Worm (Caenorhabditis elegans) whole organism, L1 larva: Measurements from ENCODE around the gene npp-5.

Experiments used
- C16A3.4 ChIP-seq: fragments of 150-350 bp; optimal IDR thresholded peaks from 2 replicates; lab custom pipeline; 2014; ENCODE audit warnings: missing biosample characterization, missing genetic modification characterization
- C34B4.2 ChIP-seq: sonication (generic microtip); optimal IDR thresholded peaks from 2 replicates; lab custom pipeline; 2017; ENCODE audit warnings: mild to moderate bottlenecking, missing genetic modification characterization, missing compliant biosample characterization
- F16B12.6 ChIP-seq: fragments of 150-350 bp; optimal IDR thresholded peaks from 2 replicates; lab custom pipeline; 2014; ENCODE audit warnings: missing biosample characterization, missing genetic modification characterization
- alr-1 ChIP-seq: fragments of 200-800 bp; sonication (Bioruptor generic); optimal IDR thresholded peaks from 2 replicates; lab custom pipeline; 2018; ENCODE audit warnings: borderline replicate concordance, mild to moderate bottlenecking, missing genetic modification characterization, missing compliant biosample characterization
- aly-2 ChIP-seq: fragments of 150-350 bp; optimal IDR thresholded peaks from 2 replicates; lab custom pipeline; 2014; ENCODE audit warnings: missing biosample characterization, missing genetic modification characterization
- ama-1 ChIP-seq: fragments of 150-350 bp; optimal IDR thresholded peaks from 2 replicates; lab custom pipeline; 2014
- blmp-1 ChIP-seq: fragments of 150-350 bp; optimal IDR thresholded peaks from 2 replicates; lab custom pipeline; 2014; ENCODE audit warnings: missing biosample characterization, missing genetic modification characterization
- ceh-88 ChIP-seq: fragments of 200-800 bp; sonication (Bioruptor generic); IDR thresholded peaks from 2 replicates; pipeline ENCODE4 v1.3.6; 2022; ENCODE audit warnings: missing genetic modification characterization, missing compliant biosample characterization
- ces-1 ChIP-seq: fragments of 150-350 bp; optimal IDR thresholded peaks from 2 replicates; lab custom pipeline; 2014; ENCODE audit warnings: missing biosample characterization, missing genetic modification reagents, missing genetic modification characterization
- dsc-1 ChIP-seq: sonication (generic microtip); optimal IDR thresholded peaks from 2 replicates; lab custom pipeline; 2016; ENCODE audit warnings: mild to moderate bottlenecking, missing genetic modification characterization, missing compliant biosample characterization
- efl-1 ChIP-seq, 4 experiments: fragments of 150-350 bp; optimal IDR thresholded peaks in 3 of 4; peaks in 1 of 4; 1 replicate in 1 of 4; 2 replicates in 3 of 4; lab custom pipeline; 2014; ENCODE audit warnings: missing biosample characterization in 2 of 4, missing genetic modification characterization in 2 of 4, missing genetic modification reagents in 2 of 4
- efl-3 ChIP-seq: fragments of 200-800 bp; sonication (Bioruptor generic); optimal IDR thresholded peaks from 2 replicates; lab custom pipeline; 2018; ENCODE audit warnings: mild to moderate bottlenecking, missing genetic modification characterization, missing compliant biosample characterization
- egl-13 ChIP-seq: sonication (generic microtip); optimal IDR thresholded peaks from 2 replicates; lab custom pipeline; 2016; ENCODE audit warnings: missing genotype, missing genetic modification reagents, missing genetic modification characterization, missing compliant biosample characterization
- elt-2 ChIP-seq: sonication (generic microtip); optimal IDR thresholded peaks from 2 replicates; lab custom pipeline; 2016; ENCODE audit warnings: missing genetic modification characterization, mild to moderate bottlenecking, inconsistent platforms, missing compliant biosample characterization, missing genetic modification reagents
- fkh-8 ChIP-seq: sonication (generic microtip); optimal IDR thresholded peaks from 2 replicates; lab custom pipeline; 2016; ENCODE audit warnings: mild to moderate bottlenecking, missing genetic modification characterization, missing compliant biosample characterization
- fos-1 ChIP-seq: fragments of 150-350 bp; optimal IDR thresholded peaks from 2 replicates; lab custom pipeline; 2014; ENCODE audit warnings: missing biosample characterization, missing genetic modification characterization
- hlh-17 ChIP-seq: fragments of 200-800 bp; sonication (Bioruptor generic); optimal IDR thresholded peaks from 2 replicates; lab custom pipeline; 2018; ENCODE audit warnings: missing genetic modification characterization, mild to moderate bottlenecking, missing compliant biosample characterization, moderate library complexity, borderline replicate concordance
- hlh-4 ChIP-seq: sonication (generic microtip); optimal IDR thresholded peaks from 2 replicates; lab custom pipeline; 2016; ENCODE audit warnings: mild to moderate bottlenecking, missing genetic modification characterization, missing compliant biosample characterization
- irx-1 ChIP-seq: sonication (generic microtip); optimal IDR thresholded peaks from 2 replicates; lab custom pipeline; 2016; ENCODE audit warnings: missing genetic modification characterization, missing compliant biosample characterization
- jun-1 ChIP-seq: fragments of 150-350 bp; optimal IDR thresholded peaks from 2 replicates; lab custom pipeline; 2014; ENCODE audit warnings: missing biosample characterization, missing genetic modification reagents, missing genetic modification characterization
- lin-15B ChIP-seq: fragments of 150-350 bp; sonication (generic microtip); optimal IDR thresholded peaks from 3 replicates; lab custom pipeline; 2014; ENCODE audit warnings: missing biosample characterization, missing genetic modification characterization
- lin-39 ChIP-seq: fragments of 150-350 bp; optimal IDR thresholded peaks from 2 replicates; lab custom pipeline; 2014; ENCODE audit warnings: missing biosample characterization, missing genetic modification reagents, missing genetic modification characterization
- lir-3 ChIP-seq: sonication (generic microtip); optimal IDR thresholded peaks from 2 replicates; lab custom pipeline; 2016; ENCODE audit warnings: mild to moderate bottlenecking, missing genetic modification characterization, moderate library complexity, missing compliant biosample characterization; ENCODE audit not compliant: poor library complexity
- lsy-2 ChIP-seq, 2 experiments: fragments of 150-350 bp; optimal IDR thresholded peaks; 2 replicates each; lab custom pipeline; 2014; ENCODE audit warnings: missing biosample characterization in 2 of 2, missing genetic modification characterization in 2 of 2
- nhr-11 ChIP-seq: fragments of 150-350 bp; optimal IDR thresholded peaks from 2 replicates; lab custom pipeline; 2014; ENCODE audit warnings: missing biosample characterization, missing genetic modification characterization
- nhr-19 ChIP-seq: fragments of 200-800 bp; sonication (Bioruptor generic); conservative IDR thresholded peaks from 2 replicates; pipeline ENCODE4 v1.3.6; 2022; ENCODE audit warnings: missing genetic modification characterization, missing compliant biosample characterization
- nhr-20 ChIP-seq: sonication (generic microtip); optimal IDR thresholded peaks from 2 replicates; lab custom pipeline; 2016; ENCODE audit warnings: mild to moderate bottlenecking, missing genetic modification characterization, missing compliant biosample characterization
- nhr-47 ChIP-seq: sonication (generic microtip); optimal IDR thresholded peaks from 2 replicates; lab custom pipeline; 2016; ENCODE audit warnings: mild to moderate bottlenecking, missing genetic modification characterization, moderate library complexity, missing compliant biosample characterization
- nhr-71 ChIP-seq: sonication (generic microtip); optimal IDR thresholded peaks from 2 replicates; lab custom pipeline; 2016; ENCODE audit warnings: mild to moderate bottlenecking, missing genetic modification characterization, moderate library complexity, missing compliant biosample characterization
- nhr-77 ChIP-seq: fragments of 150-350 bp; optimal IDR thresholded peaks from 2 replicates; lab custom pipeline; 2014; ENCODE audit warnings: missing biosample characterization, missing genetic modification characterization
- nhr-85 ChIP-seq: sonication (generic microtip); peaks from one replicate; lab custom pipeline; 2016; ENCODE audit warnings: missing genetic modification characterization, inconsistent platforms, missing compliant biosample characterization
- nhr-90 ChIP-seq: sonication (generic microtip); optimal IDR thresholded peaks from 2 replicates; lab custom pipeline; 2016; ENCODE audit warnings: mild to moderate bottlenecking, missing genetic modification characterization, missing compliant biosample characterization; ENCODE audit not compliant: poor library complexity
- pag-3 ChIP-seq: sonication (generic microtip); optimal IDR thresholded peaks from 2 replicates; lab custom pipeline; 2017; ENCODE audit warnings: missing genetic modification characterization, mild to moderate bottlenecking, missing compliant biosample characterization, antibody characterized with exemption, borderline replicate concordance; ENCODE audit not compliant: insufficient read depth
- snu-23 ChIP-seq: sonication (generic microtip); optimal IDR thresholded peaks from 2 replicates; lab custom pipeline; 2016; ENCODE audit warnings: missing genetic modification characterization, missing compliant biosample characterization
- sox-4 ChIP-seq: sonication (generic microtip); optimal IDR thresholded peaks from 2 replicates; lab custom pipeline; 2016; ENCODE audit warnings: missing genetic modification characterization, missing compliant biosample characterization
- sup-37 ChIP-seq: fragments of 200-800 bp; sonication (Bioruptor generic); optimal IDR thresholded peaks from 2 replicates; lab custom pipeline; 2018; ENCODE audit warnings: mild to moderate bottlenecking, missing genetic modification characterization, missing compliant biosample characterization
- swsn-7 ChIP-seq: sonication (generic microtip); optimal IDR thresholded peaks from 2 replicates; lab custom pipeline; 2016; ENCODE audit warnings: missing genetic modification characterization, missing compliant biosample characterization
- unc-86 ChIP-seq: sonication (generic microtip); optimal IDR thresholded peaks from 2 replicates; lab custom pipeline; 2016; ENCODE audit warnings: missing genetic modification characterization, missing compliant biosample characterization
- xbp-1 ChIP-seq: sonication (generic microtip); optimal IDR thresholded peaks from 2 replicates; lab custom pipeline; 2016; ENCODE audit warnings: missing genetic modification characterization, missing compliant biosample characterization
- zip-4 ChIP-seq: fragments of 200-800 bp; sonication (Bioruptor generic); optimal IDR thresholded peaks from 2 replicates; lab custom pipeline; 2018; ENCODE audit warnings: mild to moderate bottlenecking, missing genetic modification characterization, moderate library complexity, missing compliant biosample characterization
- ztf-11 ChIP-seq, 2 experiments: sonication (generic microtip); optimal IDR thresholded peaks; 2 replicates each; lab custom pipeline; 2016 to 2017; ENCODE audit warnings: missing genetic modification characterization in 2 of 2, missing biosample characterization in 1 of 2, missing compliant biosample characterization in 1 of 2
- ztf-4 ChIP-seq: fragments of 150-350 bp; optimal IDR thresholded peaks from 2 replicates; lab custom pipeline; 2014; ENCODE audit warnings: missing biosample characterization, missing genetic modification characterization

Gene npp-5

ce11 chrII:11637817-11638216, 38.2 kb upstream of the npp-5 start:
- no peak for TF ChIP-seq efl-1 (optimal IDR thresholded peaks at IDR 0.05; lab: Kevin White, UChicago)
- peak in 1 of 2 experiments; percentile 58 for TF ChIP-seq efl-1 (GFP tag; optimal IDR thresholded peaks at IDR 0.05 in 1 of 2; lab: Kevin White, UChicago)
- TF ChIP-seq C34B4.2, result no peak

- TF ChIP-seq ztf-4 (tag; lab: Kevin White, UChicago), result peak; percentile 83
- TF ChIP-seq lir-3, result peak; percentile 33
- peak; percentile 24 for TF ChIP-seq zip-4 (GFP tag; lab: Kevin White, UChicago)
- TF ChIP-seq ztf-11 (tag; optimal IDR thresholded peaks at IDR 0.05; lab: Kevin White, UChicago), result peak in 1 of 2 experiments; percentile 35
- TF ChIP-seq dsc-1 (tag; lab: Kevin White, UChicago), result peak; percentile 72
- TF ChIP-seq xbp-1, result peak; percentile 9
- TF ChIP-seq ama-1, result peak; percentile 79
- TF ChIP-seq fos-1 (tag; lab: Kevin White, UChicago), result peak; percentile 53
- TF ChIP-seq ces-1 (GFP tag; lab: Kevin White, UChicago), result no peak
- TF ChIP-seq alr-1 (tag; lab: Kevin White, UChicago), result no peak
- no peak for TF ChIP-seq fkh-8 (tag; lab: Kevin White, UChicago)
- TF ChIP-seq efl-3, result no peak
- TF ChIP-seq elt-2, result peak; percentile 30
- peak; percentile 8 for TF ChIP-seq nhr-20 (tag; lab: Kevin White, UChicago)
- TF ChIP-seq nhr-47, result peak; percentile 48
- TF ChIP-seq snu-23 (GFP tag; lab: Kevin White, UChicago), result peak; percentile 30
- peak; percentile 10 for TF ChIP-seq blmp-1
- TF ChIP-seq lsy-2 (tag; optimal IDR thresholded peaks at IDR 0.05; lab: Kevin White, UChicago), result peak; percentile 25 to 59
- TF ChIP-seq nhr-77 (tag; lab: Kevin White, UChicago), result peak; percentile 5
- peak; percentile 32 for TF ChIP-seq nhr-11 (tag; lab: Kevin White, UChicago)
- TF ChIP-seq sox-4 (tag; lab: Kevin White, UChicago), result no peak
- no peak for TF ChIP-seq lin-15B (tag; lab: Kevin White, UChicago)
- TF ChIP-seq unc-86 (tag; lab: Kevin White, UChicago), result peak; percentile 44
- TF ChIP-seq aly-2 (tag; lab: Kevin White, UChicago), result peak; percentile 75
- TF ChIP-seq egl-13 (tag; lab: Kevin White, UChicago), result peak; percentile 40
- peak; percentile 17 for TF ChIP-seq jun-1 (tag; lab: Kevin White, UChicago)
- TF ChIP-seq efl-1 (optimal IDR thresholded peaks at IDR 0.05; lab: Kevin White, UChicago), result peak in 1 of 2 experiments; percentile 2
- TF ChIP-seq efl-1 (GFP tag; optimal IDR thresholded peaks at IDR 0.05 in 1 of 2; lab: Kevin White, UChicago), result peak in 1 of 2 experiments; percentile 85
- TF ChIP-seq nhr-90, result peak; percentile 67
- TF ChIP-seq nhr-19 (GFP tag; lab: Robert Waterston, UW), result peak; percentile 28
- TF ChIP-seq nhr-71 (tag; lab: Kevin White, UChicago), result peak; percentile 72
- TF ChIP-seq irx-1, result no peak
- TF ChIP-seq lin-39 (tag; lab: Kevin White, UChicago), result peak; percentile 31
- TF ChIP-seq F16B12.6 (tag; lab: Kevin White, UChicago), result no peak
- TF ChIP-seq hlh-4 (tag; lab: Kevin White, UChicago), result no peak
- TF ChIP-seq swsn-7, result peak; percentile 17
These were observed 37.7 kb upstream of the npp-5 start for ce11 chrII:11637189-11637754.

ce11 chrII:11636617-11637016, 37.0 kb upstream of the npp-5 start:
- TF ChIP-seq nhr-85 (tag; lab: Kevin White, UChicago) (peak; percentile 67), fkh-8 (tag; lab: Kevin White, UChicago) (peak; percentile 0), ceh-88 (GFP tag; lab: Robert Waterston, UW) (peak; percentile 29; the same call in 1 of the 2 replicates), hlh-17 (GFP tag; lab: Kevin White, UChicago) (no peak), pag-3 (tag; lab: Kevin White, UChicago) (no peak), ztf-4 (tag; lab: Kevin White, UChicago) (peak; percentile 30), sup-37 (GFP tag; lab: Kevin White, UChicago) (no peak), C16A3.4 (tag; lab: Kevin White, UChicago) (no peak)
- TF ChIP-seq, all 84 proteins: peak for 4
